Fruit fly (Drosophila melanogaster) whole organism: ENCODE results near the gene Psf1.
A peak's percentile ranks its signal among the peaks of the same experiment; 100 is the strongest.

ENCODE experiments used
- CG8478 ChIP-seq: fragments of >200 bp; optimal IDR thresholded peaks from 2 replicates; lab custom pipeline; 2018; ENCODE audit warnings: inconsistent platforms
- Dll ChIP-seq: fragments of >200 bp; optimal IDR thresholded peaks from 2 replicates; lab custom pipeline; 2017
- EcR ChIP-seq, 2 experiments: fragments of >200 bp; optimal IDR thresholded peaks; 2 replicates each; lab custom pipeline; 2017; ENCODE audit warnings: missing biosample characterization in 2 of 2, missing genetic modification characterization in 2 of 2, missing genetic modification reagents in 2 of 2
- pan ChIP-seq: fragments of >200 bp; optimal IDR thresholded peaks from 2 replicates; lab custom pipeline; 2017
- psq ChIP-seq: fragments of >200 bp; optimal IDR thresholded peaks from 2 replicates; lab custom pipeline; 2017
- usp ChIP-seq: fragments of >200 bp; optimal IDR thresholded peaks from 2 replicates; lab custom pipeline; 2017; ENCODE audit warnings: missing biosample characterization, missing genetic modification characterization, mixed read lengths

Psf1 gene

DNA sequence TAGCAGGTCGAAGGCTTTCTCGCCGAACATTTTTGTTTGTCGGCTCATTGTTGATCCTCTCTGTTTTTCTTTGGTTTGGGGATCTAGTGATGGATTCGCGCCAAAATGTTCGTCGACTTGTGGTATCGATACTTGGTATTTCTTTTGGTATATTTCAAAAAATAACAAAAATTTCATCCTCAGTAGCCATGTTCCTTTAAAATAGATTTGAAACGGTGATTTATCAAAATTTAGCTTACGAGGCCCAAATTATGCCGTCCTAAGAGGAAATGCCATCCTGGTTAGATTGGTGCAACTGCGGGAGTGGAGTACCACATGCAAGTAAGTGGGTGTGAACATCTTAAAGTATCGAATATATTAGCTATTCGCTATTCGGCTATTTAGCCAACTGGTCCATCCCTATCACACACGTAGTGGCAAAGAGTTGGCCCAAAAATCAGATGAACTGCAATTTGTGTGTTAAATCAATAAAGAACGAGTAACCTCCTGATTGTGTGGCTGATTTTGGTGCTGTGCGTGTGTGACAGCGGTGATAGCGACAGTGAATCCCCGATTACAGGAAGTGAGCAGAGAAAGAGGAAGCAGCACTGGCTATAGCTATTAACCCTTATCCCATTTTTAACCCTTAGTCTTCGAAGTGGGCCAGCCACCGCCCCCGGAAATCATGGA lies at the start of gene Psf1, which contains the start of gene Sac1:
Psf1 (minus strand) TSS at position 51 of the 669 bp plus-strand sequence.
Sac1 (plus strand) TSS at position 191 of the 669 bp plus-strand sequence.
- no peak for TF ChIP-seq psq (lab: Kevin White, UChicago)
- no peak for TF ChIP-seq pan (lab: Kevin White, UChicago)
- TF ChIP-seq Dll = no peak
- TF ChIP-seq CG8478 (lab: Kevin White, UChicago) = no peak
- no peak for TF ChIP-seq usp (GFP tag; lab: Kevin White, UChicago)
- no peak for TF ChIP-seq EcR (GFP tag; optimal IDR thresholded peaks at IDR 0.05; lab: Kevin White, UChicago)

dm6 chr3L:1295693-1296092 lies 48.2 kb upstream of the Psf1 start, which contains the start of gene Rabex-5:
Gene Rabex-5 (plus strand): TSS chr3L:1295913.
- TF ChIP-seq pan (lab: Kevin White, UChicago) (no peak), Dll (no peak), EcR (GFP tag; optimal IDR thresholded peaks at IDR 0.05; lab: Kevin White, UChicago) (no peak), psq (lab: Kevin White, UChicago) (no peak), CG8478 (lab: Kevin White, UChicago) (no peak), usp (GFP tag; lab: Kevin White, UChicago) (no peak)

- no peak for TF ChIP-seq EcR (GFP tag; optimal IDR thresholded peaks at IDR 0.05; lab: Kevin White, UChicago)
- TF ChIP-seq CG8478 (lab: Kevin White, UChicago) = no peak
- no peak for TF ChIP-seq pan (lab: Kevin White, UChicago)
- no peak for TF ChIP-seq Dll
- no peak for TF ChIP-seq psq (lab: Kevin White, UChicago)
- TF ChIP-seq usp (GFP tag; lab: Kevin White, UChicago) = no peak
Measured at dm6 chr3L:1294835-1295234, 47.4 kb upstream of the Psf1 start.

dm6 chr3L:1280890-1281622 lies 33.6 kb upstream of the Psf1 start:
- TF ChIP-seq EcR (GFP tag; optimal IDR thresholded peaks at IDR 0.05; lab: Kevin White, UChicago) (no peak), usp (GFP tag; lab: Kevin White, UChicago) (no peak), pan (lab: Kevin White, UChicago) (no peak), psq (lab: Kevin White, UChicago) (no peak), CG8478 (lab: Kevin White, UChicago) (no peak), Dll (no peak)

DNA sequence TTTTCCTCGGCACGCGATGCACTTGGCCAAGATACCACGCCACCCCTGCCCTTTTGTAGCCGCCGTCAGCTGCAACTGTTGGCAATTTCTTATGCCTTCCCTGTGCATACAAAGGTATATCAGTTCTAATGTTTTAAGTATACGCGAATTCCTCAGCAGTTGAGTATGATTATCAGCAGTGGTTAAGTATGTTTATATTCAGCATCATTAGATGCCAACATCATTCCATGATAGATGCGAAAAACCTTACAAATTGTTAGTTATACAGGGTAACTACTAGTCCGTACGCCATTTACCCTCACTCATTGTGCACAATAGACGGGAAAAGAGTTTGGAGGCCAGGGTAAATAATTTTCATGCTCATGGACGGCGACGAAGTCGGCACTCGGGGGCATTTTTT lies 32.2 kb upstream of the Psf1 start:
- no peak for TF ChIP-seq CG8478 (lab: Kevin White, UChicago)
- no peak for TF ChIP-seq EcR (GFP tag; optimal IDR thresholded peaks at IDR 0.05; lab: Kevin White, UChicago)
- no peak for TF ChIP-seq Dll
- TF ChIP-seq usp (GFP tag; lab: Kevin White, UChicago) = no peak
- TF ChIP-seq psq (lab: Kevin White, UChicago) = no peak
- no peak for TF ChIP-seq pan (lab: Kevin White, UChicago)

DNA sequence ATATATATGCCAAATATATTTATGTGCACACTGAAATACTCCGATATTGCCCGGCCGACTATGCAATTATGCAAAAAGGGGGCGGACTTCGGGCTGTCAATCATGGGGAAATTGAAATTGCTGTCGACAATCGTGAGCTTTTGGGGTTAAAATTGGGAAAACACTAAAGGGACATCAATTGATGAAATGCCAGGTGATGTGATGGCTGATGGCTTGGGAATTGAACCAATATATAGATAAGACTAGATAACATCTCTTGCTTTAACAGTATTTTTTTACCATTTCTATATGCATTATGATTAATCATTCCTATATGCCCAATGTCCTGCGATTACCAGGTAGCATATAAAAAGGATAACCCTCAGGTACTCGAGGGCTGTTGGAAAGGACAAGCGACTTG lies 30.5 kb upstream of the Psf1 start:
- TF ChIP-seq EcR (GFP tag; optimal IDR thresholded peaks at IDR 0.05; lab: Kevin White, UChicago) = no peak
- no peak for TF ChIP-seq pan (lab: Kevin White, UChicago)

dm6 chr3L:1275767-1276166 lies 28.3 kb upstream of the Psf1 start, which contains the start of gene CG32333:
Gene CG32333 (plus strand): TSS chr3L:1275956.
- TF ChIP-seq psq (lab: Kevin White, UChicago) (no peak), Dll (no peak), usp (GFP tag; lab: Kevin White, UChicago) (no peak), CG8478 (lab: Kevin White, UChicago) (no peak), EcR (GFP tag; optimal IDR thresholded peaks at IDR 0.05; lab: Kevin White, UChicago) (no peak), pan (lab: Kevin White, UChicago) (no peak)

DNA sequence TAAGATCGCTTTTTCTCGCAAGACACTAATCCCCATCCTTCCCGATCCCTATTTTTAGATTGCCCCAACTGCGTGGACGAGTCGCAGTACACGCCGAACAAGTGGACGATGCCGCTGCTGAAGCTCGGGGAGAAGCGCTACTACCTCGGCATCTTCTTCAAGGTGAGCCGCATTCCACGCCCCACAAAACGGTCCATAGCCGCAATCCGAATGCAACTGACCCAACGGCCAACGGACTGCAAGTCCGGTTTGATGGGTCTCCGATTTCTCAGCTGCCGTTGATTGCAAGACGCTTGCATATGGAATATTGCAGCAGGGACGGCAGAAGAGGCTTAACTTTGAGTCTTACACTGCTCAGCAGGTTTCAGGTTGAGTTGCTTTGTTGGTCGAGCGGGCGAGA lies 21.5 kb upstream of the Psf1 start:
- TF ChIP-seq CG8478 (lab: Kevin White, UChicago) = no peak
- no peak for TF ChIP-seq EcR (GFP tag; optimal IDR thresholded peaks at IDR 0.05; lab: Kevin White, UChicago)
- TF ChIP-seq pan (lab: Kevin White, UChicago) = no peak
- no peak for TF ChIP-seq psq (lab: Kevin White, UChicago)
- TF ChIP-seq usp (GFP tag; lab: Kevin White, UChicago) = no peak
- no peak for TF ChIP-seq Dll

DNA sequence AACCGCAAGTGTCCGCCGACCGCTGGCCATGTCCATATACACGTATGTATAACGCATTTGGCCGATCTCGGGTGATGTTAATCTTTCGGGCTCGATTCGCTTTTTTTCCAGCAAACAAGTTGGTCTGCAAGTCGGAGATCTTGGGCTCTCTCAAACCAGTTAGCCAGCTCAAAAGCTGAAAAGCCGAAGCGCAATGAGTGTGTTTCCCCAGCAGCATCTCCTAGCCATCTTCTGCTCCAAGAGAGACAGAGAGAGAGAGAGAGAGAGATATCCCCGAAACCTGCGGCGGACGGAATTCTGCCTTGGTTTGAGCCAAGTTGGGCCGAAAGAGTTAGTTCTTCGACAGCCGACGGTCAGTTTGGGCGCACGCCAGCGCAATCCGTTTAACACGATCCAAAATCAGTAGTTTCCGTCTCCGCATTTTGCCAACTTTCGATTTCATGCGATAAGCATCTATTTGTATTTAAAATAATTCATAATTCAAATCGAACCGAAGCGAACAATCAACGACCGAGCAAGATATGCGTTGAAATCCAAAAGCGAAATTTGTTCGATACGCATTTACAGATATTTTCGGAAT lies 18.0 kb upstream of the Psf1 start:
- TF ChIP-seq EcR (GFP tag; optimal IDR thresholded peaks at IDR 0.05; lab: Kevin White, UChicago) (no peak), CG8478 (lab: Kevin White, UChicago) (no peak), pan (lab: Kevin White, UChicago) (no peak), usp (GFP tag; lab: Kevin White, UChicago) (no peak), psq (lab: Kevin White, UChicago) (no peak), Dll (no peak)

dm6 chr3L:1264998-1265397 lies 17.5 kb upstream of the Psf1 start:
- TF ChIP-seq pan (lab: Kevin White, UChicago) = peak; percentile 57
- no peak for TF ChIP-seq EcR (GFP tag; optimal IDR thresholded peaks at IDR 0.05; lab: Kevin White, UChicago)
- no peak for TF ChIP-seq Dll
- TF ChIP-seq CG8478 (lab: Kevin White, UChicago) = no peak

dm6 chr3L:1258547-1258946 lies 11.1 kb upstream of the Psf1 start:
- TF ChIP-seq EcR (GFP tag; optimal IDR thresholded peaks at IDR 0.05; lab: Kevin White, UChicago) (no peak), pan (lab: Kevin White, UChicago) (no peak), psq (lab: Kevin White, UChicago) (no peak), usp (GFP tag; lab: Kevin White, UChicago) (no peak)
